Fruit fly (Drosophila melanogaster) whole organism, embryonic: ENCODE data around the gene CG7465.

ENCODE experiments used
- BtbVII ChIP-seq: fragments of 200-800 bp; sonication (Bioruptor generic); optimal IDR thresholded peaks from 3 replicates; lab custom pipeline; 2017; ENCODE audit warnings: missing biosample characterization, mild to moderate bottlenecking, missing genetic modification characterization
- CG10462 ChIP-seq: fragments of 200-800 bp; sonication (Bioruptor generic); optimal IDR thresholded peaks from 2 replicates; lab custom pipeline; 2016; ENCODE audit warnings: missing biosample characterization, missing genetic modification characterization
- CG11093 ChIP-seq: fragments of 200-800 bp; sonication (Bioruptor generic); IDR thresholded peaks from 3 replicates; pipeline ENCODE4 v1.3.6; 2022; ENCODE audit warnings: missing biosample characterization, missing genetic modification characterization
- CG11695 ChIP-seq: fragments of 200-800 bp; sonication (Bioruptor generic); IDR thresholded peaks from 3 replicates; pipeline ENCODE4 v1.3.6; 2022; ENCODE audit warnings: missing biosample characterization, missing genetic modification characterization
- CG12071 ChIP-seq: fragments of 200-800 bp; sonication (Bioruptor generic); optimal IDR thresholded peaks from 3 replicates; lab custom pipeline; 2018; ENCODE audit warnings: missing biosample characterization, mild to moderate bottlenecking, missing genetic modification characterization
- CG12769 ChIP-seq: fragments of 200-800 bp; sonication (Bioruptor generic); optimal IDR thresholded peaks from 2 replicates; lab custom pipeline; 2019; ENCODE audit warnings: missing biosample characterization, mild to moderate bottlenecking, missing genetic modification characterization, moderate library complexity
- CG17186 ChIP-seq: fragments of 200-800 bp; sonication (Bioruptor generic); optimal IDR thresholded peaks from 3 replicates; lab custom pipeline; 2017; ENCODE audit warnings: missing biosample characterization, missing genetic modification reagents, missing genetic modification characterization
- CG30020 ChIP-seq: fragments of 200-800 bp; optimal IDR thresholded peaks from 2 replicates; lab custom pipeline; 2019; ENCODE audit warnings: missing biosample characterization, mild to moderate bottlenecking, missing genetic modification characterization, moderate library complexity
- CG4328 ChIP-seq: fragments of 200-800 bp; sonication (Bioruptor generic); optimal IDR thresholded peaks from 3 replicates; lab custom pipeline; 2017; ENCODE audit warnings: missing biosample characterization, missing genetic modification reagents, missing genetic modification characterization
- CG5180 ChIP-seq: fragments of 200-800 bp; sonication (Bioruptor generic); optimal IDR thresholded peaks from 3 replicates; lab custom pipeline; 2017; ENCODE audit warnings: missing biosample characterization, missing genetic modification characterization, mild to moderate bottlenecking, moderate library complexity, missing genetic modification reagents
- CG7928 ChIP-seq: fragments of 200-800 bp; sonication (Bioruptor generic); optimal IDR thresholded peaks from 2 replicates; lab custom pipeline; 2017; ENCODE audit warnings: missing biosample characterization, mild to moderate bottlenecking, missing genetic modification characterization
- CG7963 ChIP-seq: fragments of 200-800 bp; sonication (Bioruptor generic); IDR thresholded peaks from 3 replicates; pipeline ENCODE4 v1.3.6; 2022; ENCODE audit warnings: missing biosample characterization, missing genetic modification characterization; ENCODE audit not compliant: partially characterized antibody
- CoRest ChIP-seq: fragments of 200-800 bp; sonication (Bioruptor generic); optimal IDR thresholded peaks from 3 replicates; lab custom pipeline; 2018; ENCODE audit warnings: missing biosample characterization, mild to moderate bottlenecking, missing genetic modification characterization, moderate library complexity
- D19B ChIP-seq: fragments of 200-800 bp; sonication (Bioruptor generic); optimal IDR thresholded peaks from 2 replicates; lab custom pipeline; 2017; ENCODE audit warnings: missing biosample characterization, mild to moderate bottlenecking, missing genetic modification characterization
- Dek ChIP-seq: fragments of 200-800 bp; sonication (Bioruptor generic); optimal IDR thresholded peaks from 3 replicates; lab custom pipeline; 2019; ENCODE audit warnings: missing biosample characterization, mild to moderate bottlenecking, missing genetic modification characterization, moderate library complexity
- Dip2 ChIP-seq: fragments of 200-800 bp; sonication (Bioruptor generic); IDR thresholded peaks from 2 replicates; pipeline ENCODE4 v1.3.6; 2022; ENCODE audit warnings: missing biosample characterization, missing genetic modification characterization
- Eip74EF ChIP-seq, 2 experiments: fragments of 200-800 bp in 1 of 2; fragments of >200 bp in 1 of 2; sonication (Bioruptor generic) in 1 of 2; optimal IDR thresholded peaks; 2 replicates each; lab custom pipeline; 2017 to 2019; ENCODE audit warnings: missing biosample characterization in 2 of 2, missing genetic modification characterization in 2 of 2, mild to moderate bottlenecking in 1 of 2, moderate library complexity in 1 of 2
- HHEX ChIP-seq: fragments of 200-800 bp; sonication (Bioruptor generic); optimal IDR thresholded peaks from 3 replicates; lab custom pipeline; 2017; ENCODE audit warnings: missing biosample characterization, mild to moderate bottlenecking, missing genetic modification characterization, missing genetic modification reagents
- HmgZ ChIP-seq: fragments of 200-800 bp; sonication (Bioruptor generic); optimal IDR thresholded peaks from 2 replicates; lab custom pipeline; 2018; ENCODE audit warnings: missing biosample characterization, mild to moderate bottlenecking, missing genetic modification characterization
- MESR4 ChIP-seq: fragments of 200-800 bp; sonication (Bioruptor generic); optimal IDR thresholded peaks from 2 replicates; lab custom pipeline; 2018; ENCODE audit warnings: missing biosample characterization, mild to moderate bottlenecking, missing genetic modification characterization, moderate library complexity
- Meics ChIP-seq: fragments of 200-800 bp; sonication (Bioruptor generic); optimal IDR thresholded peaks from 2 replicates; lab custom pipeline; 2017; ENCODE audit warnings: missing biosample characterization, mild to moderate bottlenecking, missing genetic modification characterization
- Pdp1 ChIP-seq, 2 experiments: fragments of 200-800 bp; sonication (Bioruptor generic); optimal IDR thresholded peaks; 3 replicates each; lab custom pipeline; 2016; ENCODE audit warnings: missing biosample characterization in 2 of 2, missing genetic modification characterization in 2 of 2, mild to moderate bottlenecking in 1 of 2, moderate library complexity in 1 of 2
- Rx ChIP-seq: fragments of 200-800 bp; sonication (Bioruptor generic); IDR thresholded peaks from 2 replicates; pipeline ENCODE4 v1.3.6; 2022; ENCODE audit warnings: missing biosample characterization, missing genetic modification characterization
- Ssrp ChIP-seq: fragments of 200-800 bp; sonication (Bioruptor generic); optimal IDR thresholded peaks from 2 replicates; lab custom pipeline; 2018; ENCODE audit warnings: missing biosample characterization, mild to moderate bottlenecking, missing genetic modification characterization, moderate library complexity
- Tbp ChIP-seq: fragments of >200 bp; optimal IDR thresholded peaks from 2 replicates; lab custom pipeline; 2018; ENCODE audit warnings: missing biosample characterization, missing genetic modification characterization
- aop ChIP-seq: fragments of 200-800 bp; sonication (Bioruptor generic); IDR thresholded peaks from 2 replicates; pipeline ENCODE4 v1.3.6; 2022; ENCODE audit warnings: missing biosample characterization, missing genetic modification characterization
- bigmax ChIP-seq: fragments of 200-800 bp; sonication (Bioruptor generic); optimal IDR thresholded peaks from 2 replicates; lab custom pipeline; 2018; ENCODE audit warnings: missing biosample characterization, mild to moderate bottlenecking, missing genetic modification characterization
- cad ChIP-seq: fragments of >200 bp; optimal IDR thresholded peaks from 2 replicates; lab custom pipeline; 2017; ENCODE audit warnings: missing biosample characterization, missing genetic modification characterization
- cg ChIP-seq: fragments of 200-800 bp; sonication (Bioruptor generic); optimal IDR thresholded peaks from 3 replicates; lab custom pipeline; 2019; ENCODE audit warnings: missing biosample characterization, mild to moderate bottlenecking, missing genetic modification characterization, moderate library complexity
- emc ChIP-seq: fragments of 200-800 bp; sonication (Bioruptor generic); optimal IDR thresholded peaks from 2 replicates; lab custom pipeline; 2016; ENCODE audit warnings: missing biosample characterization, missing genetic modification characterization
- exex ChIP-seq: fragments of 200-800 bp; sonication (Bioruptor generic); optimal IDR thresholded peaks from 4 replicates; lab custom pipeline; 2018; ENCODE audit warnings: missing biosample characterization, mild to moderate bottlenecking, missing genetic modification characterization, moderate library complexity
- fd96Cb ChIP-seq: fragments of 200-800 bp; sonication (Bioruptor generic); optimal IDR thresholded peaks from 2 replicates; lab custom pipeline; 2018; ENCODE audit warnings: missing biosample characterization, mild to moderate bottlenecking, missing genetic modification characterization, moderate library complexity
- gsb-n ChIP-seq: fragments of 200-800 bp; sonication (Bioruptor generic); optimal IDR thresholded peaks from 3 replicates; lab custom pipeline; 2018; ENCODE audit warnings: missing biosample characterization, mild to moderate bottlenecking, missing genetic modification characterization
- lmd ChIP-seq: fragments of 200-800 bp; sonication (Bioruptor generic); IDR thresholded peaks from 2 replicates; pipeline ENCODE4 v1.3.6; 2022; ENCODE audit warnings: missing biosample characterization, missing genetic modification characterization
- nmo ChIP-seq: fragments of 200-800 bp; sonication (Bioruptor generic); optimal IDR thresholded peaks from 2 replicates; lab custom pipeline; 2018; ENCODE audit warnings: missing biosample characterization, mild to moderate bottlenecking, missing genetic modification characterization, moderate library complexity
- pita ChIP-seq: fragments of 200-800 bp; sonication (Bioruptor generic); optimal IDR thresholded peaks from 2 replicates; lab custom pipeline; 2017; ENCODE audit warnings: missing biosample characterization, mild to moderate bottlenecking, missing genetic modification characterization
- pros ChIP-seq: fragments of 200-800 bp; sonication (Bioruptor generic); optimal IDR thresholded peaks from 3 replicates; lab custom pipeline; 2019; ENCODE audit warnings: missing biosample characterization, mild to moderate bottlenecking, missing genetic modification characterization, moderate library complexity
- ro ChIP-seq: fragments of 200-800 bp; sonication (Bioruptor generic); IDR thresholded peaks from 2 replicates; pipeline ENCODE4 v1.3.6; 2022; ENCODE audit warnings: missing biosample characterization, missing genetic modification characterization
- salm ChIP-seq: fragments of 200-800 bp; sonication (Bioruptor generic); optimal IDR thresholded peaks from 2 replicates; lab custom pipeline; 2018; ENCODE audit warnings: missing biosample characterization, mild to moderate bottlenecking, missing genetic modification characterization
- schlank ChIP-seq: fragments of 200-800 bp; sonication (Bioruptor generic); optimal IDR thresholded peaks from 2 replicates; lab custom pipeline; 2018; ENCODE audit warnings: missing biosample characterization, mild to moderate bottlenecking, missing genetic modification characterization
- so ChIP-seq: fragments of 200-800 bp; sonication (Bioruptor generic); IDR thresholded peaks from 3 replicates; pipeline ENCODE4 v1.3.6; 2022; ENCODE audit warnings: missing biosample characterization, missing genetic modification characterization
- sqz ChIP-seq: fragments of 200-800 bp; sonication (Bioruptor generic); optimal IDR thresholded peaks from 3 replicates; lab custom pipeline; 2018; ENCODE audit warnings: missing biosample characterization, mild to moderate bottlenecking, missing genetic modification characterization
- ttk ChIP-seq: fragments of 200-800 bp; sonication (Bioruptor generic); IDR thresholded peaks from 2 replicates; pipeline ENCODE4 v2.1.2; 2022; ENCODE audit warnings: missing biosample characterization, missing genetic modification characterization
- unc-4 ChIP-seq: fragments of 200-800 bp; sonication (Bioruptor generic); IDR thresholded peaks from 2 replicates; pipeline ENCODE4 v1.3.6; 2022; ENCODE audit warnings: missing biosample characterization, missing genetic modification characterization; ENCODE audit not compliant: partially characterized antibody
- vnd ChIP-seq: fragments of 200-800 bp; sonication (Bioruptor generic); IDR thresholded peaks from 3 replicates; pipeline ENCODE4 v1.3.6; 2022; ENCODE audit warnings: missing biosample characterization, missing genetic modification characterization; ENCODE audit not compliant: partially characterized antibody
- wek ChIP-seq: fragments of 200-800 bp; sonication (Bioruptor generic); optimal IDR thresholded peaks from 3 replicates; lab custom pipeline; 2018; ENCODE audit warnings: missing biosample characterization, mild to moderate bottlenecking, missing genetic modification characterization, moderate library complexity

The CG7465 gene

dm6 chr3L:4463773-4464301 is 16.2 kb upstream of the CG7465 start, which contains the start of gene CG15024 (continued):
- TF ChIP-seq Meics (GFP tag; lab: Kevin White, UChicago), result no peak
- TF ChIP-seq CG7928 (GFP tag; lab: Kevin White, UChicago), result no peak
- no peak for TF ChIP-seq fd96Cb (tag; lab: Kevin White, UChicago)
- no peak for TF ChIP-seq CG12071
- TF ChIP-seq CG12769 (tag; lab: Kevin White, UChicago), result peak; percentile 1
- TF ChIP-seq Eip74EF (GFP tag; optimal IDR thresholded peaks at IDR 0.05; lab: Kevin White, UChicago), result no peak
- no peak for TF ChIP-seq wek (GFP tag; lab: Kevin White, UChicago)
- TF ChIP-seq D19B (GFP tag; lab: Kevin White, UChicago), result no peak
- TF ChIP-seq Tbp (GFP tag; lab: Kevin White, UChicago), result no peak
- no peak for TF ChIP-seq CG30020
- no peak for TF ChIP-seq so (GFP tag; lab: Robert Waterston, UW)
- no peak for TF ChIP-seq nmo (GFP tag; lab: Kevin White, UChicago)
- peak; percentile 83 for TF ChIP-seq pros
- TF ChIP-seq CG11695, result no peak
- TF ChIP-seq cg (GFP tag; lab: Kevin White, UChicago), result no peak
- no peak for TF ChIP-seq emc (GFP tag; lab: Kevin White, UChicago)
- no peak for TF ChIP-seq lmd (GFP tag; lab: Robert Waterston, UW)
- no peak for TF ChIP-seq unc-4 (GFP tag; lab: Robert Waterston, UW)
- TF ChIP-seq CG10462 (GFP tag; lab: Kevin White, UChicago), result no peak

DNA sequence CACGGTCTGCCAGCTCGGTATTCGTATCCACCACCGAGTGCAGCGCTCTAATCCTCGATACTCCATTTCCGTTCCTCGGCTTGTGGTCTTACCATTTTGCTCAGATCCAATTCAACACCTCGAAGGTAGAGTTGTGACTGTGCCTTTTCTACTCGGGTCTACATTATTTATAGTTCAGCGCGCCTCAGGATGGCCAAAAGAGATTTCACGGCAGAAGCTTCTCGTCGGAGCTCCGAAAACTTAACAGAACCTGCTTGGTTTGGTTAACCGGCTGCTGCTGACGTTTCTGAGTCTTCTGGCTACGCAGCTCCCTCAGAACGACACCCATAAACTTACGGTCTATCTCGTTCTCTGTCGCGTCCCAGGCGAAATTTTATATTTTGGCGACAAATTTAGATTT is 13.6 kb upstream of the CG7465 start, which contains the start of gene CG32241:
CG32241 (minus strand) TSS at position 101 of the 400 bp plus-strand sequence.
- TF ChIP-seq CG4328 (GFP tag; lab: Kevin White, UChicago), result no peak
- TF ChIP-seq MESR4 (GFP tag; lab: Kevin White, UChicago), result no peak
- TF ChIP-seq CG17186 (GFP tag; lab: Kevin White, UChicago), result no peak
- TF ChIP-seq exex (tag; lab: Kevin White, UChicago), result no peak
- TF ChIP-seq CG7963 (GFP tag; lab: Robert Waterston, UW), result no peak
- no peak for TF ChIP-seq salm
- no peak for TF ChIP-seq Ssrp
- TF ChIP-seq wek (GFP tag; lab: Kevin White, UChicago), result no peak
- no peak for TF ChIP-seq CG5180
- no peak for TF ChIP-seq Dek (tag; lab: Kevin White, UChicago)
- TF ChIP-seq Rx, result no peak
- TF ChIP-seq CoRest (tag; lab: Kevin White, UChicago), result no peak
- no peak for TF ChIP-seq gsb-n (tag; lab: Kevin White, UChicago)
- TF ChIP-seq schlank, result no peak
- TF ChIP-seq sqz (GFP tag; lab: Kevin White, UChicago), result no peak

dm6 chr3L:4469701-4470100 is 10.4 kb upstream of the CG7465 start, which contains the start of gene CG32249:
CG32249 (plus strand) TSS chr3L:4470001.
- TF ChIP-seq ttk (GFP tag; lab: Robert Waterston, UW), result no peak
- TF ChIP-seq, all 482 proteins: peak for 0

- TF ChIP-seq sqz (GFP tag; lab: Kevin White, UChicago) (no peak), Dip2 (no peak), BtbVII (GFP tag; lab: Kevin White, UChicago) (no peak), HmgZ (tag; lab: Kevin White, UChicago) (no peak), ro (GFP tag; lab: Robert Waterston, UW) (no peak), HHEX (GFP tag; lab: Kevin White, UChicago) (no peak), pita (GFP tag; lab: Kevin White, UChicago) (no peak), Pdp1 (GFP tag; optimal IDR thresholded peaks at IDR 0.05; lab: Kevin White, UChicago) (no peak), CG11093 (no peak), cad (GFP tag; lab: Kevin White, UChicago) (no peak), vnd (no peak), bigmax (GFP tag; lab: Kevin White, UChicago) (no peak), aop (no peak)
Observed at dm6 chr3L:4471449-4471848, 8.6 kb upstream of the CG7465 start, which contains the start of gene CG32248. CG32248 (plus strand) TSS chr3L:4471749.
